Fruit fly (Drosophila melanogaster) Kc167 (cell line): Measurements from ENCODE around the gene Snx3.

Experiments used
- Sin3A ChIP-seq: fragments of >200 bp; optimal IDR thresholded peaks from 2 replicates; lab custom pipeline; 2018; ENCODE audit warnings: missing external identifiers
- h ChIP-seq: fragments of >200 bp; optimal IDR thresholded peaks from 3 replicates; lab custom pipeline; 2018; ENCODE audit warnings: missing external identifiers
- psq ChIP-seq: fragments of >200 bp; optimal IDR thresholded peaks from 2 replicates; lab custom pipeline; 2017; ENCODE audit warnings: missing external identifiers
- ttk ChIP-seq: sonication (Bioruptor generic); optimal IDR thresholded peaks from 2 replicates; lab custom pipeline; 2017; ENCODE audit warnings: missing external identifiers

DNA sequence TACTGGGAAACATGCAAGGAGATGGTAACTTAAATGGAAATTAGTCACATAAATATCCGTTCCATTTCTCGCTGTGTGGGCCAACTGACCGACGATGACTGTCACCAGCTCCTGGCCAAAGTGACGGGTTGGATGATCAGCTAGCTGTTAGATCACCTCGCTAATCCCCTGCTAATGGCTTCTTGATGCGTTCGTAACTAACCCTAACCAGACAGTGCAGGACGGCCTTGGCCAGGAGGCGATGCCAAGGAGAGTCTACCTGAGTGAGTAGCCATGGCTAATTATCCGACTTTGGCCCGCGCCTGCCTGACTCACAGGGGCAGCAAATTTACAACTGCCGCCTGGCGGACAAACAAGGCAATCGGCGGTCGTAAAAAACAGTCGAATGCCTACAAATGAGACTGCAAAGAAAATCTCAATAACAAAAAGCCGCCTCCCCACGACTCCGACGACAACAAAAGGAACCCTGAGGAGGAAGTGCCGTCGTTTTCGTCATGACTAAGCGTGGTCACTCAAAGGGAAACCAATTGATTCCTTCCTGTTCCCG, 18.0 kb downstream of the Snx3 start:
- TF ChIP-seq Sin3A (lab: Kevin White, UChicago) (no peak), ttk (lab: Kevin White, UChicago) (no peak), psq (no peak), h (lab: Kevin White, UChicago) (no peak)
